Worm (Caenorhabditis elegans): ENCODE measurements around the gene D2085.7.

ce11 chrII:8640503-8640902 lies 678 bp upstream of the D2085.7 start:
- TF ChIP-seq sptf-1 (tag; optimal IDR thresholded peaks at IDR 0.05): no peak
- TF ChIP-seq unc-39 (tag; optimal IDR thresholded peaks at IDR 0.05): no peak
- no peak for TF ChIP-seq nhr-237 (tag; optimal IDR thresholded peaks at IDR 0.05)
- no peak for TF ChIP-seq sem-2 (GFP tag; optimal IDR thresholded peaks at IDR 0.05)
- no peak for TF ChIP-seq blmp-1 (tag; optimal IDR thresholded peaks at IDR 0.05)
- TF ChIP-seq ceh-39 (tag; optimal IDR thresholded peaks at IDR 0.05): no peak
